Worm (Caenorhabditis elegans) whole organism, early embryonic: Measurements from ENCODE around the gene W01A11.1.

Experiments used
- B0310.2 ChIP-seq: sonication (generic microtip); optimal IDR thresholded peaks from 2 replicates; lab custom pipeline; 2016; ENCODE audit warnings: mild to moderate bottlenecking, missing genetic modification characterization, missing compliant biosample characterization
- ama-1 ChIP-seq: fragments of 150-350 bp; optimal IDR thresholded peaks from 2 replicates; lab custom pipeline; 2014
- flt-1 ChIP-seq: fragments of 200-800 bp; sonication (Bioruptor generic); IDR thresholded peaks from 2 replicates; pipeline ENCODE4 v1.3.6; 2022; ENCODE audit warnings: missing genetic modification characterization, missing compliant biosample characterization
- hmg-4 ChIP-seq: fragments of 200-800 bp; sonication (Bioruptor generic); optimal IDR thresholded peaks from 2 replicates; lab custom pipeline; 2018; ENCODE audit warnings: mild to moderate bottlenecking, missing genetic modification characterization, missing compliant biosample characterization
- scrt-1 ChIP-seq: fragments of 200-800 bp; sonication (Bioruptor generic); IDR thresholded peaks from 2 replicates; pipeline ENCODE4 v1.3.6; 2022; ENCODE audit warnings: missing genetic modification characterization, missing compliant biosample characterization
- sea-1 ChIP-seq: fragments of 200-800 bp; sonication (Bioruptor generic); conservative IDR thresholded peaks from 2 replicates; pipeline ENCODE4 v1.3.6; 2022; ENCODE audit warnings: missing genetic modification characterization, missing compliant biosample characterization
- tbx-37 ChIP-seq: fragments of 200-800 bp; sonication (Bioruptor generic); conservative IDR thresholded peaks from 2 replicates; pipeline ENCODE4 v1.3.6; 2022; ENCODE audit warnings: missing genetic modification reagents, missing genetic modification characterization, missing compliant biosample characterization
- tra-4 ChIP-seq: sonication (generic microtip); optimal IDR thresholded peaks from 2 replicates; lab custom pipeline; 2017; ENCODE audit warnings: missing genetic modification characterization, missing compliant biosample characterization

DNA sequence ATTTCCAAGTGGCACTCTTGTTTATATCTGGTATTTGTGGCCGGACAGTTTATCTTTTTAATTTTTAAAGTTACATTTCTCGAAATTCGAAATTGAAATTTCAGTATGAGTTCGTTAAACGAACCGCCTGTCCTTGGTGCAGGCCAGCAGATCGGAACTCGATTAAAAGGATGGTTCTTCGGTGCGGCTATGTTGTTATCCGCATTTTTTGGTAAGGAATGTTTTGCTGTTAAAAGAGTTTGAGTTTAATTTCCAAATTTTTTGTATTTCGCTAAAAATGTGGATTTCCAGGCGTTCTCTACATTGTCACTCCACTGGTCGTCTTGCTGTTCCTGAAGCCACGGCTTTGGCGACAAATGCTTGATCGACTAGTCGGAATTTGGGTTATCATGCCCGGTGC, 45.9 kb upstream of the W01A11.1 start, which contains the start of gene acl-9:
- TF ChIP-seq B0310.2 (no peak), flt-1 (GFP tag; lab: Robert Waterston, UW) (no peak), scrt-1 (GFP tag; lab: Robert Waterston, UW) (no peak), tbx-37 (GFP tag; lab: Robert Waterston, UW) (no peak), hmg-4 (GFP tag; lab: Kevin White, UChicago) (no peak), ama-1 (lab: Kevin White, UChicago) (no peak), tra-4 (tag; lab: Kevin White, UChicago) (no peak), sea-1 (no peak)
